Fruit fly (Drosophila melanogaster) whole organism, embryonic: ENCODE results near the gene CG13313.

ENCODE experiments used
- Ada2b ChIP-seq: fragments of 200-800 bp; sonication (Bioruptor generic); IDR thresholded peaks from 2 replicates; pipeline ENCODE4 v1.3.6; 2022; ENCODE audit warnings: missing biosample characterization, missing genetic modification characterization
- CG12769 ChIP-seq: fragments of 200-800 bp; sonication (Bioruptor generic); optimal IDR thresholded peaks from 2 replicates; lab custom pipeline; 2019; ENCODE audit warnings: missing biosample characterization, mild to moderate bottlenecking, missing genetic modification characterization, moderate library complexity
- CG13123 ChIP-seq: fragments of 200-800 bp; sonication (Bioruptor generic); optimal IDR thresholded peaks from 2 replicates; lab custom pipeline; 2016; ENCODE audit warnings: missing biosample characterization, missing genetic modification characterization
- CG14050 ChIP-seq: fragments of 200-800 bp; sonication (Bioruptor generic); IDR thresholded peaks from 3 replicates; pipeline ENCODE4 v1.3.6; 2022; ENCODE audit warnings: missing biosample characterization, missing genetic modification characterization
- CG15696 ChIP-seq: fragments of 200-800 bp; sonication (Bioruptor generic); optimal IDR thresholded peaks from 2 replicates; lab custom pipeline; 2019; ENCODE audit warnings: missing biosample characterization, mild to moderate bottlenecking, missing genetic modification characterization, moderate library complexity
- CG1792 ChIP-seq: fragments of 200-800 bp; sonication (Bioruptor generic); optimal IDR thresholded peaks from 2 replicates; lab custom pipeline; 2016; ENCODE audit warnings: missing biosample characterization, missing genetic modification characterization
- CG2129 ChIP-seq: fragments of 200-800 bp; sonication (Bioruptor generic); IDR thresholded peaks from 2 replicates; pipeline ENCODE4 v1.3.6; 2022; ENCODE audit warnings: missing biosample characterization, missing genetic modification characterization; ENCODE audit not compliant: partially characterized antibody
- CG32532 ChIP-seq: fragments of 200-800 bp; sonication (Bioruptor generic); IDR thresholded peaks from 2 replicates; pipeline ENCODE4 v1.3.6; 2022; ENCODE audit warnings: missing biosample characterization, missing genetic modification characterization
- CG3281 ChIP-seq: fragments of 200-800 bp; sonication (Bioruptor generic); optimal IDR thresholded peaks from 3 replicates; lab custom pipeline; 2017; ENCODE audit warnings: missing biosample characterization, mild to moderate bottlenecking, missing genetic modification characterization
- CG3407 ChIP-seq: fragments of 200-800 bp; sonication (Bioruptor generic); optimal IDR thresholded peaks from 2 replicates; lab custom pipeline; 2018; ENCODE audit warnings: missing biosample characterization, mild to moderate bottlenecking, missing genetic modification characterization
- CG4360 ChIP-seq: fragments of 200-800 bp; sonication (Bioruptor generic); IDR thresholded peaks from 2 replicates; pipeline ENCODE4 v1.3.6; 2022; ENCODE audit warnings: missing biosample characterization, missing genetic modification characterization
- CG4424 ChIP-seq: fragments of 200-800 bp; sonication (Bioruptor generic); optimal IDR thresholded peaks from 3 replicates; lab custom pipeline; 2016; ENCODE audit warnings: missing biosample characterization, missing genetic modification characterization
- CG4617 ChIP-seq: fragments of 200-800 bp; sonication (Bioruptor generic); optimal IDR thresholded peaks from 3 replicates; lab custom pipeline; 2016; ENCODE audit warnings: missing biosample characterization, missing genetic modification characterization, borderline replicate concordance
- CG5245 ChIP-seq: fragments of 200-800 bp; sonication (Bioruptor generic); optimal IDR thresholded peaks from 3 replicates; lab custom pipeline; 2016; ENCODE audit warnings: missing biosample characterization, missing genetic modification characterization
- CG6689 ChIP-seq: fragments of 200-800 bp; sonication (Bioruptor generic); IDR thresholded peaks from 2 replicates; pipeline ENCODE4 v1.3.6; 2022; ENCODE audit warnings: missing biosample characterization, missing genetic modification characterization
- CG7745 ChIP-seq: fragments of 200-800 bp; sonication (Bioruptor generic); optimal IDR thresholded peaks from 2 replicates; lab custom pipeline; 2018; ENCODE audit warnings: missing biosample characterization, mild to moderate bottlenecking, missing genetic modification characterization, moderate library complexity
- CG8944 ChIP-seq: fragments of 200-800 bp; sonication (Bioruptor generic); optimal IDR thresholded peaks from 3 replicates; lab custom pipeline; 2016; ENCODE audit warnings: missing biosample characterization, missing genetic modification characterization
- CG9876 ChIP-seq: fragments of 200-800 bp; sonication (Bioruptor generic); optimal IDR thresholded peaks from 2 replicates; lab custom pipeline; 2016; ENCODE audit warnings: missing biosample characterization, missing genetic modification characterization
- CoRest ChIP-seq: fragments of 200-800 bp; sonication (Bioruptor generic); optimal IDR thresholded peaks from 3 replicates; lab custom pipeline; 2018; ENCODE audit warnings: missing biosample characterization, mild to moderate bottlenecking, missing genetic modification characterization, moderate library complexity
- Dip3 ChIP-seq: fragments of 200-800 bp; sonication (Bioruptor generic); optimal IDR thresholded peaks from 3 replicates; lab custom pipeline; 2016; ENCODE audit warnings: missing biosample characterization, missing genetic modification characterization
- Gug ChIP-seq: fragments of 200-800 bp; sonication (Bioruptor generic); IDR thresholded peaks from 4 replicates; pipeline ENCODE4 v1.3.6; 2022; ENCODE audit warnings: missing biosample characterization, missing genetic modification characterization
- HLH3B ChIP-seq: fragments of 200-800 bp; sonication (Bioruptor generic); IDR thresholded peaks from 2 replicates; pipeline ENCODE4 v1.3.6; 2022; ENCODE audit warnings: missing biosample characterization, missing genetic modification characterization
- Hand ChIP-seq: fragments of 200-800 bp; sonication (Bioruptor generic); optimal IDR thresholded peaks from 2 replicates; lab custom pipeline; 2017; ENCODE audit warnings: mild to moderate bottlenecking, missing biosample characterization, missing genetic modification reagents, missing genetic modification characterization
- Lhr ChIP-seq: fragments of 200-800 bp; sonication (Bioruptor generic); optimal IDR thresholded peaks from 3 replicates; lab custom pipeline; 2017; ENCODE audit warnings: mild to moderate bottlenecking, missing biosample characterization, missing genetic modification reagents, missing genetic modification characterization
- Lpt ChIP-seq: fragments of >200 bp; optimal IDR thresholded peaks from 2 replicates; lab custom pipeline; 2018; ENCODE audit warnings: missing biosample characterization, missing genetic modification characterization
- Nf-YB ChIP-seq: fragments of 200-800 bp; sonication (Bioruptor generic); optimal IDR thresholded peaks from 3 replicates; lab custom pipeline; 2019; ENCODE audit warnings: missing biosample characterization, mild to moderate bottlenecking, missing genetic modification characterization, moderate library complexity
- NfI ChIP-seq: fragments of 200-800 bp; sonication (Bioruptor generic); optimal IDR thresholded peaks from 3 replicates; lab custom pipeline; 2018; ENCODE audit warnings: missing biosample characterization, mild to moderate bottlenecking, missing genetic modification characterization, moderate library complexity
- Spps ChIP-seq: fragments of 200-800 bp; sonication (Bioruptor generic); optimal IDR thresholded peaks from 2 replicates; lab custom pipeline; 2018; ENCODE audit warnings: missing biosample characterization, mild to moderate bottlenecking, missing genetic modification characterization
- Ssrp ChIP-seq: fragments of 200-800 bp; sonication (Bioruptor generic); optimal IDR thresholded peaks from 2 replicates; lab custom pipeline; 2018; ENCODE audit warnings: missing biosample characterization, mild to moderate bottlenecking, missing genetic modification characterization, moderate library complexity
- aop ChIP-seq: fragments of 200-800 bp; sonication (Bioruptor generic); IDR thresholded peaks from 2 replicates; pipeline ENCODE4 v1.3.6; 2022; ENCODE audit warnings: missing biosample characterization, missing genetic modification characterization
- az2 ChIP-seq: fragments of 200-800 bp; sonication (Bioruptor generic); optimal IDR thresholded peaks from 3 replicates; lab custom pipeline; 2016; ENCODE audit warnings: missing biosample characterization, missing genetic modification characterization
- chinmo ChIP-seq: fragments of 200-800 bp; sonication (Bioruptor generic); IDR thresholded peaks from 4 replicates; pipeline ENCODE4 v1.3.6; 2022; ENCODE audit warnings: missing biosample characterization, missing genetic modification characterization; ENCODE audit not compliant: partially characterized antibody
- danr ChIP-seq: fragments of 200-800 bp; sonication (Bioruptor generic); IDR thresholded peaks from 2 replicates; pipeline ENCODE4 v1.3.6; 2022; ENCODE audit warnings: missing biosample characterization, missing genetic modification characterization
- disco-r ChIP-seq: fragments of 200-800 bp; sonication (Bioruptor generic); optimal IDR thresholded peaks from 2 replicates; lab custom pipeline; 2016; ENCODE audit warnings: missing biosample characterization, missing genetic modification characterization
- dpn ChIP-seq, 2 experiments: fragments of 200-800 bp; sonication (Bioruptor generic); optimal IDR thresholded peaks; 3 replicates each; lab custom pipeline; 2016; ENCODE audit warnings: missing biosample characterization in 2 of 2, missing genetic modification characterization in 2 of 2
- esg ChIP-seq: fragments of 200-800 bp; sonication (Bioruptor generic); conservative IDR thresholded peaks from 2 replicates; pipeline ENCODE4 v1.3.6; 2022; ENCODE audit warnings: missing biosample characterization, missing genetic modification characterization
- eve ChIP-seq, 2 experiments: fragments of >200 bp; optimal IDR thresholded peaks; 2 replicates each; lab custom pipeline; 2017; ENCODE audit warnings: missing biosample characterization in 2 of 2, missing genetic modification characterization in 2 of 2
- fd102C ChIP-seq: fragments of 200-800 bp; sonication (Bioruptor generic); optimal IDR thresholded peaks from 2 replicates; lab custom pipeline; 2018; ENCODE audit warnings: missing biosample characterization, mild to moderate bottlenecking, missing genetic modification characterization, moderate library complexity
- jigr1 ChIP-seq: fragments of 200-800 bp; sonication (Bioruptor generic); IDR thresholded peaks from 3 replicates; pipeline ENCODE4 v1.3.6; 2022; ENCODE audit warnings: missing biosample characterization, missing genetic modification characterization
- jumu ChIP-seq: fragments of 200-800 bp; sonication (Bioruptor generic); optimal IDR thresholded peaks from 3 replicates; lab custom pipeline; 2016; ENCODE audit warnings: missing biosample characterization, missing genetic modification characterization
- kah ChIP-seq: fragments of 200-800 bp; sonication (Bioruptor generic); optimal IDR thresholded peaks from 2 replicates; lab custom pipeline; 2018; ENCODE audit warnings: missing biosample characterization, mild to moderate bottlenecking, missing genetic modification characterization
- klu ChIP-seq: fragments of 200-800 bp; sonication (Bioruptor generic); IDR thresholded peaks from 2 replicates; pipeline ENCODE4 v1.3.6; 2022; ENCODE audit warnings: missing biosample characterization, missing genetic modification characterization
- knrl ChIP-seq: fragments of 200-800 bp; sonication (Bioruptor generic); IDR thresholded peaks from 3 replicates; pipeline ENCODE4 v1.3.6; 2022; ENCODE audit warnings: missing biosample characterization, missing genetic modification characterization; ENCODE audit not compliant: partially characterized antibody
- lbe ChIP-seq: fragments of 200-800 bp; sonication (Bioruptor generic); optimal IDR thresholded peaks from 2 replicates; lab custom pipeline; 2016; ENCODE audit warnings: missing biosample characterization, mild to moderate bottlenecking, missing genetic modification characterization
- nerfin-2 ChIP-seq: fragments of 200-800 bp; sonication (Bioruptor generic); IDR thresholded peaks from 2 replicates; pipeline ENCODE4 v1.3.6; 2022; ENCODE audit warnings: missing biosample characterization, missing genetic modification characterization; ENCODE audit not compliant: partially characterized antibody
- org-1 ChIP-seq: fragments of 200-800 bp; sonication (Bioruptor generic); optimal IDR thresholded peaks from 2 replicates; lab custom pipeline; 2017; ENCODE audit warnings: missing biosample characterization, missing genetic modification characterization
- schlank ChIP-seq: fragments of 200-800 bp; sonication (Bioruptor generic); optimal IDR thresholded peaks from 2 replicates; lab custom pipeline; 2018; ENCODE audit warnings: missing biosample characterization, mild to moderate bottlenecking, missing genetic modification characterization
- scrt ChIP-seq: fragments of 200-800 bp; sonication (Bioruptor generic); optimal IDR thresholded peaks from 2 replicates; lab custom pipeline; 2018; ENCODE audit warnings: missing biosample characterization, mild to moderate bottlenecking, missing genetic modification characterization, moderate library complexity
- z ChIP-seq: fragments of 200-800 bp; sonication (Bioruptor generic); IDR thresholded peaks from 3 replicates; pipeline ENCODE4 v1.3.6; 2022; ENCODE audit warnings: missing biosample characterization, missing genetic modification characterization
- zen ChIP-seq: fragments of 200-800 bp; sonication (Bioruptor generic); optimal IDR thresholded peaks from 3 replicates; lab custom pipeline; 2018; ENCODE audit warnings: missing biosample characterization, mild to moderate bottlenecking, missing genetic modification characterization, moderate library complexity
- zen2 ChIP-seq: fragments of 200-800 bp; sonication (Bioruptor generic); IDR thresholded peaks from 3 replicates; pipeline ENCODE4 v1.3.6; 2022; ENCODE audit warnings: missing biosample characterization, missing genetic modification characterization; ENCODE audit not compliant: partially characterized antibody

The CG13313 gene

dm6 chr3L:8954648-8955033, 4.0 kb upstream of the CG13313 start, which contains the start of gene GNBP3 (continued):
- TF ChIP-seq CG9876 (no peak), Nf-YB (peak; percentile 51), Gug (GFP tag; lab: Robert Waterston, UW) (no peak; the same call in 3 of the 4 replicates), CG1792 (GFP tag; lab: Kevin White, UChicago) (no peak), zen2 (GFP tag; lab: Robert Waterston, UW) (no peak), Lhr (GFP tag; lab: Kevin White, UChicago) (no peak), CG12769 (tag; lab: Kevin White, UChicago) (no peak), lbe (GFP tag; lab: Kevin White, UChicago) (peak; percentile 96), CG8944 (no peak), CG4617 (GFP tag; lab: Kevin White, UChicago) (no peak), Lpt (GFP tag; lab: Kevin White, UChicago) (no peak), Ada2b (GFP tag; lab: Robert Waterston, UW) (peak; percentile 69), dpn (GFP tag; optimal IDR thresholded peaks at IDR 0.05; lab: Kevin White, UChicago) (peak; percentile 31 to 38), danr (no peak), kah (GFP tag; lab: Kevin White, UChicago) (no peak), schlank (no peak), CG5245 (GFP tag; lab: Kevin White, UChicago) (peak; percentile 69), jumu (GFP tag; lab: Kevin White, UChicago) (no peak), CG2129 (GFP tag; lab: Robert Waterston, UW) (no peak), CG32532 (GFP tag; lab: Robert Waterston, UW) (peak; percentile 69), NfI (GFP tag; lab: Kevin White, UChicago) (peak; percentile 16), nerfin-2 (GFP tag; lab: Robert Waterston, UW) (no peak), CG4360 (no peak), CG4424 (GFP tag; lab: Kevin White, UChicago) (peak; percentile 25), jigr1 (GFP tag; lab: Robert Waterston, UW) (no peak), scrt (GFP tag; lab: Kevin White, UChicago) (no peak), CG3281 (GFP tag; lab: Kevin White, UChicago) (peak; percentile 88), fd102C (GFP tag; lab: Kevin White, UChicago) (no peak), disco-r (no peak), eve (GFP tag; optimal IDR thresholded peaks at IDR 0.05; lab: Kevin White, UChicago) (no peak), esg (GFP tag; lab: Robert Waterston, UW) (0 out of 2 replicates have a peak, but pooled peaks have one; percentile 17), Hand (GFP tag; lab: Kevin White, UChicago) (no peak), Spps (tag; lab: Kevin White, UChicago) (peak; percentile 71), Dip3 (no peak), HLH3B (GFP tag; lab: Robert Waterston, UW) (peak; percentile 65; the same call in 1 of the 2 replicates), knrl (GFP tag; lab: Robert Waterston, UW) (no peak), zen (tag; lab: Kevin White, UChicago) (peak; percentile 3), CoRest (peak; percentile 35), klu (GFP tag; lab: Robert Waterston, UW) (peak; percentile 36; the same call in 1 of the 2 replicates), CG14050 (no peak), CG7745 (no peak), org-1 (no peak), Ssrp (tag; lab: Kevin White, UChicago) (peak; percentile 28), aop (GFP tag; lab: Robert Waterston, UW) (no peak), az2 (GFP tag; lab: Kevin White, UChicago) (peak; percentile 2), CG15696 (tag; lab: Kevin White, UChicago) (peak; percentile 82), z (GFP tag; lab: Robert Waterston, UW) (no peak), CG13123 (GFP tag; lab: Kevin White, UChicago) (no peak), CG3407 (GFP tag; lab: Kevin White, UChicago) (peak; percentile 37), CG6689 (GFP tag; lab: Robert Waterston, UW) (peak; percentile 53; the same call in 1 of the 2 replicates), chinmo (no peak)
